Worm (Caenorhabditis elegans): ENCODE results near the gene F19G12.11.

DNA sequence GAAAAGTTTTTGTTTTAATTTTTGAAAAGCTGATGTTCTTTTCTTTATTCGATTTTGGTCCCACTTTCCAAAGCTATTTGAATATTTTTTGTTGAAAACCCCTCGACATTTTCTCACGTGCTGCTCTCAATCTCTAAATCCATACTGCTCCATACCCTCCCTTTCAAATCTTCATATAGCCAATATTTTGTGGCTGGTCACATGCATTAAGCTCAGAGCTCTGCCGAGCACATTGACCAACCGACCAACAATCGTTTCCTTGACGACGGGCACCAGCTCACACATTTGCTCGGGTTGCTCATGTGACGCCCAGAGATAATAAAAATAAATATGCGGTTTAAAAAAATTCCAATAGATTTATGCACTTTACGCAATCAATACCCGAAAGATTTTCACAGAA, 12.6 kb upstream of the F19G12.11 start:
- TF ChIP-seq ztf-11 (tag; optimal IDR thresholded peaks at IDR 0.05) (no peak), pha-4 (tag; optimal IDR thresholded peaks at IDR 0.05) (no peak), ceh-39 (tag; optimal IDR thresholded peaks at IDR 0.05) (no peak), cnd-1 (tag; optimal IDR thresholded peaks at IDR 0.05) (no peak), elt-3 (tag; optimal IDR thresholded peaks at IDR 0.05) (no peak), mab-5 (tag; optimal IDR thresholded peaks at IDR 0.05) (no peak), nhr-12 (tag; optimal IDR thresholded peaks at IDR 0.05) (no peak), mep-1 (tag; optimal IDR thresholded peaks at IDR 0.05) (no peak), nhr-237 (tag; optimal IDR thresholded peaks at IDR 0.05) (no peak), snpc-4 (tag; optimal IDR thresholded peaks at IDR 0.05) (no peak), lin-13 (tag; optimal IDR thresholded peaks at IDR 0.05) (no peak), bed-3 (GFP tag; optimal IDR thresholded peaks at IDR 0.05) (no peak), lsy-2 (tag; optimal IDR thresholded peaks at IDR 0.05) (no peak), elt-1 (tag; optimal IDR thresholded peaks at IDR 0.05; ENCODE audit: borderline replicate concordance, insufficient read depth) (no peak)
